Worm (Caenorhabditis elegans): ENCODE measurements around the gene T24E12.11.
"Not testable (repeated sequence)": the region's sequence is repeated elsewhere in the genome, so short reads cannot be mapped to it uniquely, and the experiment has no call there.

The T24E12.11 gene

ce11 chrII:3773130-3773529 lies 6.2 kb downstream of the T24E12.11 start, which contains the start of gene T24E12.10:
Gene T24E12.10 (minus strand): TSS chrII:3773230.
- TF ChIP-seq hmg-4 (GFP tag; optimal IDR thresholded peaks at IDR 0.05) (no peak), scrt-1 (GFP tag; IDR thresholded peaks at IDR 0.05) (no peak), B0310.2 (tag; optimal IDR thresholded peaks at IDR 0.05) (no peak), hmbx-1 (tag; optimal IDR thresholded peaks at IDR 0.05) (no peak), ama-1 (optimal IDR thresholded peaks at IDR 0.05) (no peak), sea-1 (GFP tag; conservative IDR thresholded peaks at IDR 0.05) (no peak), aly-1 (tag; optimal IDR thresholded peaks at IDR 0.05) (no peak), ceh-36 (tag; optimal IDR thresholded peaks at IDR 0.05) (no peak), ets-7 (tag; optimal IDR thresholded peaks at IDR 0.05) (no peak), F13C5.2 (tag; optimal IDR thresholded peaks at IDR 0.05) (no peak), pes-1 (GFP tag; IDR thresholded peaks at IDR 0.05) (no peak), ceh-13 (GFP tag; optimal IDR thresholded peaks at IDR 0.05) (no peak)

ce11 chrII:3771640-3772039 lies 7.7 kb downstream of the T24E12.11 start:
- TF ChIP-seq F13C5.2 (tag; optimal IDR thresholded peaks at IDR 0.05) (no peak), sea-1 (GFP tag; conservative IDR thresholded peaks at IDR 0.05) (no peak), scrt-1 (GFP tag; IDR thresholded peaks at IDR 0.05) (no peak), tra-4 (tag; optimal IDR thresholded peaks at IDR 0.05) (no peak), ceh-36 (tag; optimal IDR thresholded peaks at IDR 0.05) (no peak), aly-1 (tag; optimal IDR thresholded peaks at IDR 0.05) (no peak), hmg-4 (GFP tag; optimal IDR thresholded peaks at IDR 0.05) (no peak), hnd-1 (tag; optimal IDR thresholded peaks at IDR 0.05) (no peak), B0310.2 (tag; optimal IDR thresholded peaks at IDR 0.05) (no peak), hmbx-1 (tag; optimal IDR thresholded peaks at IDR 0.05) (no peak), ets-7 (tag; optimal IDR thresholded peaks at IDR 0.05) (no peak), tbx-37 (GFP tag; conservative IDR thresholded peaks at IDR 0.05) (no peak), tbx-11 (GFP tag; IDR thresholded peaks at IDR 0.05) (no peak), flt-1 (GFP tag; IDR thresholded peaks at IDR 0.05) (no peak), ceh-13 (GFP tag; optimal IDR thresholded peaks at IDR 0.05) (no peak), pes-1 (GFP tag; IDR thresholded peaks at IDR 0.05) (no peak)

DNA sequence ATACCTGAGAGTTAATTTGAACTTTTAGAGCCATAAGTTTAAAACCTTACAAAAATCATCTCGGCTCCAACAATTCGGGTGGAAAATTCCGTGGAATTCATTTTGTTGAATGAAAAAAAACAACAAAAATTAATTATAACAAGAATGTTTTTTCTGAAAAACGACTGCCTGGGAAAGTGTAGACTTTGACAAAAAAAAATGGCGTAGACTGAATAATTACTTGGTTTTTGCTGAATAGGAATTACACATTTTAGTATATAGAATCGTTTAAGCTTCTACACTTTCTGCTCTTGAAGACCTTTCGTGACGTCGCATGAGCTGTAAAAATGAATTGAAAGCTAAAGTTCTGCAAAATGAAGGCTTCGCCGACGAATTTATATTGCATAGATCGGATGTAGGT lies 14.9 kb downstream of the T24E12.11 start, which contains the start of gene srx-112:
TSS of gene srx-112 (minus strand) at position 101 of the 400 bp plus-strand sequence.
- no peak for TF ChIP-seq flt-1 (GFP tag; IDR thresholded peaks at IDR 0.05)
- TF ChIP-seq hmbx-1 (tag; optimal IDR thresholded peaks at IDR 0.05) = no peak
- TF ChIP-seq tbx-11 (GFP tag; IDR thresholded peaks at IDR 0.05) = no peak

- TF ChIP-seq tbx-11 (GFP tag; IDR thresholded peaks at IDR 0.05); ama-1 (optimal IDR thresholded peaks at IDR 0.05); tbx-37 (GFP tag; conservative IDR thresholded peaks at IDR 0.05): not testable (repeated sequence)
Measured at ce11 chrII:3761599-3761998, 17.8 kb downstream of the T24E12.11 start, which contains the start of gene T24E12.6. Gene T24E12.6 (minus strand): TSS chrII:3761699.

DNA sequence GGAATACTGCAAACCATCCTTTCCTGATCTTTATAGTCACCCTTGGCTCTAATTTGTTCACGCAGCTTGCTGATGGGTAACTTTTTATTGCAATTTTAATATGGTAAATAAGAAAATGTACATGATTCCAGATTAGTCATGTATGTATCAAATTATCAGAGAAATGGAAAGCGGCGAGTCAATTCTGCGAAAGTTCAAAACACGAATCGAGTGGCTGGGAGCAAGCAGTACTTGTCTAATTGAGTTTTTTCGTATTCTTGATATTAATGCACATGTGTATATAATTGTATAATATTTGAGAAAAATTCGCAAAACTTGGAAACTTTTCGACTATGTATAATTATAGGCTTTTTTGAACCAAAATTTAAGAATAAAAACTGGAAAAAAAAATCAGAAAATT lies 20.4 kb downstream of the T24E12.11 start, which contains the start of gene T24E12.12:
TSS of gene T24E12.12 (plus strand) at position 281 of the 400 bp plus-strand sequence.
- TF ChIP-seq pes-1 (GFP tag; IDR thresholded peaks at IDR 0.05) (no peak), ceh-36 (tag; optimal IDR thresholded peaks at IDR 0.05) (no peak), hmbx-1 (tag; optimal IDR thresholded peaks at IDR 0.05) (no peak), tbx-11 (GFP tag; IDR thresholded peaks at IDR 0.05) (no peak), tbx-37 (GFP tag; conservative IDR thresholded peaks at IDR 0.05) (no peak), sea-1 (GFP tag; conservative IDR thresholded peaks at IDR 0.05) (no peak)

- TF ChIP-seq hnd-1 (tag; optimal IDR thresholded peaks at IDR 0.05) (no peak), tbx-11 (GFP tag; IDR thresholded peaks at IDR 0.05) (no peak), B0310.2 (tag; optimal IDR thresholded peaks at IDR 0.05) (no peak), hmg-4 (GFP tag; optimal IDR thresholded peaks at IDR 0.05) (no peak), ceh-36 (tag; optimal IDR thresholded peaks at IDR 0.05) (no peak)
Measured at ce11 chrII:3757499-3757898, 21.9 kb downstream of the T24E12.11 start, which contains the start of gene srx-111. Gene srx-111 (plus strand): TSS chrII:3757799.

DNA sequence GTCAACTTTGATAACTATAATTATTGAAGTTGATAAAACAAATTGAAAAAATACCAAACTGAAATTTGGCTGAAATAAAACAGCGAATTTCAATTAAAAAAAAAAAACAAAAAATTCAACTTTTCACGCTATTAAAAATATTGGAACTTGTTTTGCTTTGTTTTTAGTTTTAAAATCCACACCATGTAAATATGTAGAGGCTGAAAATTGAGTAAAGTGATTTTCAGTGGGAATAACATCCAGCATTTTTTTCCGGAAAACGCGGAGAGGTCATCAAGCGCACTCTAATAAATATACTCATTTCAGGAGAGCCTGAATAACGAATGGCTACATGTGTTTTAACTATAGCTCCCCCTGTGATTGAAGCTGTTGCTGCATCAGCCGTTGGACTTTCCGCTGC lies 25.8 kb downstream of the T24E12.11 start, which contains the start of gene rcd-1:
TSS of gene rcd-1 (plus strand) at position 301 of the 400 bp plus-strand sequence.
- TF ChIP-seq flt-1 (GFP tag; IDR thresholded peaks at IDR 0.05) = no peak
- no peak for TF ChIP-seq hmg-4 (GFP tag; optimal IDR thresholded peaks at IDR 0.05)
- no peak for TF ChIP-seq pes-1 (GFP tag; IDR thresholded peaks at IDR 0.05)
- TF ChIP-seq ceh-13 (GFP tag; optimal IDR thresholded peaks at IDR 0.05) = no peak
- no peak for TF ChIP-seq hnd-1 (tag; optimal IDR thresholded peaks at IDR 0.05)
- no peak for TF ChIP-seq F13C5.2 (tag; optimal IDR thresholded peaks at IDR 0.05)

DNA sequence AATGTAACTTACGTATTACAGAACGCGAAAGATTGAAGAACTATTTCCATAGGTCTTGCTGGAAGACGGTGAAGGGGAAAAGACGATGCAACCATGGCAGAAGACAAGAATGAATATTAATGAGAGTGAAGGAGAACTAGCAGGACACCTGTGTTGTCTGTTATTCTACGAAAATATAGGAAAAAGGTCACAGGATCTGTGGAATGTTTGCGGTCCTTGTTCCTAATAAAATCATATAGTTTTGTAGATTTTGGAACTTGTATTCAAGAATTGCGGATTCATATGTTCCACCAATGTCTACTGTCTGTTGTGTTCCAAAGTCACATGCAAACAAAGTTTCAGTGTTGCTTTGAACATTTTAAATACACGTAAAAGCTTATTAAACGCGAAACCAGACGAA lies 27.2 kb downstream of the T24E12.11 start, which contains the start of gene sdz-11:
TSS of gene sdz-11 (minus strand) at position 101 of the 400 bp plus-strand sequence.
- no peak for TF ChIP-seq B0310.2 (tag; optimal IDR thresholded peaks at IDR 0.05)
- TF ChIP-seq tbx-11 (GFP tag; IDR thresholded peaks at IDR 0.05) = no peak
- TF ChIP-seq scrt-1 (GFP tag; IDR thresholded peaks at IDR 0.05) = no peak
- no peak for TF ChIP-seq ceh-36 (tag; optimal IDR thresholded peaks at IDR 0.05)
- TF ChIP-seq hmg-4 (GFP tag; optimal IDR thresholded peaks at IDR 0.05) = no peak
- TF ChIP-seq pes-1 (GFP tag; IDR thresholded peaks at IDR 0.05) = no peak
- no peak for TF ChIP-seq tbx-37 (GFP tag; conservative IDR thresholded peaks at IDR 0.05)
- TF ChIP-seq ets-7 (tag; optimal IDR thresholded peaks at IDR 0.05) = no peak
- no peak for TF ChIP-seq sea-1 (GFP tag; conservative IDR thresholded peaks at IDR 0.05)
- no peak for TF ChIP-seq ceh-13 (GFP tag; optimal IDR thresholded peaks at IDR 0.05)

DNA sequence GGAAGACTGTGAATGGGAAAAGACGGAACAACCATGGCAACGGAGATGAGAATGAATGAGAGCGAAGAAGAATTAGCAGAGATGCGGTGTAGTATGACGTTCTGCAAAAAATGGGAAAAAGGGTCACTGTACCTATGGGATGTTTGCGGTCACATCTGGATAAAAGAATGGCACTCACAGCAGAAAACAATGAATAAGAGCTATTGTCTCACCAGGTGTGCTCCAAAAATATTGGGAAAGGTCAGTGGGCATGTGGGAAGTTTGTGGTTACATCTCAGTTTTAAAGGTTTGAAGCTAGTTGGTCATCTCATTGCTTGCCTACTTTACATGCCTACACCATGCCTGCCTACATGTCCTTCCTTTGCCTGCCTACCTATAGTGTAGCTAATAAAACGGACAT lies 28.7 kb downstream of the T24E12.11 start, which contains the start of gene fbxb-91:
TSS of gene fbxb-91 (minus strand) at position 101 of the 400 bp plus-strand sequence.
- no peak for TF ChIP-seq sea-1 (GFP tag; conservative IDR thresholded peaks at IDR 0.05)
- no peak for TF ChIP-seq F13C5.2 (tag; optimal IDR thresholded peaks at IDR 0.05)
- TF ChIP-seq flt-1 (GFP tag; IDR thresholded peaks at IDR 0.05) = no peak
- TF ChIP-seq ets-7 (tag; optimal IDR thresholded peaks at IDR 0.05) = no peak
